Worm (Caenorhabditis elegans): ENCODE data around the gene K06H7.1.

Gene K06H7.1

DNA sequence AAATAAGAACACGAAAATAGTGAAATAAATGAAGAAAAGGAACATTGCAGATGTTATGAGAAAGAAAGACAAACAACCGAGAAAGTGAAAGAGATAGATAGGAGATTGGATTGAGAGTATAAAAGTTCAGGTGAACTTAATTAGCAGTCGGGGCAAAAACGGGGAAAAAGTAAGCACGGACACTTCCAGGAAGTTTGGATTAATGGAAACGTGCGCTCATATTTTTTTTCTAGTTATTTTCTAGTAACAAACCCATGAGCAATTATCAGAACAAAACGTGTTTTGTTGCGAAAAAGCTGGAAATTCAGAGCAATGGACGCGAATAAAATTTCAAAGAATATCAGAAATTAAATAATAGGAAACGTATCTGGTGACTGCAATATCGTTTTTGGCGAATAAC, 22.8 kb downstream of the K06H7.1 start:
- TF ChIP-seq nhr-12 (tag; optimal IDR thresholded peaks at IDR 0.05) (no peak), efl-1 (optimal IDR thresholded peaks at IDR 0.05) (no peak), efl-1 (GFP tag; optimal IDR thresholded peaks at IDR 0.05 in 1 of 2) (peak in 1 of 2 experiments; percentile 51), unc-86 (tag; optimal IDR thresholded peaks at IDR 0.05) (no peak), fkh-8 (tag; optimal IDR thresholded peaks at IDR 0.05) (peak; percentile 89), nhr-85 (tag) (no peak), ceh-82 (tag; optimal IDR thresholded peaks at IDR 0.05) (no peak), fkh-10 (GFP tag; optimal IDR thresholded peaks at IDR 0.05) (no peak), mep-1 (tag; optimal IDR thresholded peaks at IDR 0.05) (no peak), egl-13 (tag; optimal IDR thresholded peaks at IDR 0.05) (no peak), nhr-20 (tag; optimal IDR thresholded peaks at IDR 0.05) (peak; percentile 19), dpl-1 (GFP tag; optimal IDR thresholded peaks at IDR 0.05) (no peak), nhr-19 (GFP tag; conservative IDR thresholded peaks at IDR 0.05) (no peak), pqm-1 (tag; optimal IDR thresholded peaks at IDR 0.05) (no peak), lin-15B (tag; optimal IDR thresholded peaks at IDR 0.05) (no peak), nhr-77 (tag; optimal IDR thresholded peaks at IDR 0.05) (no peak), nhr-11 (tag; optimal IDR thresholded peaks at IDR 0.05) (no peak), hpl-2 (GFP tag; optimal IDR thresholded peaks at IDR 0.05) (no peak), swsn-7 (tag; optimal IDR thresholded peaks at IDR 0.05) (peak; percentile 2), ztf-4 (tag; optimal IDR thresholded peaks at IDR 0.05) (peak; percentile 23), nhr-28 (tag; optimal IDR thresholded peaks at IDR 0.05) (no peak), nhr-76 (tag; optimal IDR thresholded peaks at IDR 0.05) (no peak), fos-1 (tag; optimal IDR thresholded peaks at IDR 0.05) (no peak), ets-5 (GFP tag; IDR thresholded peaks at IDR 0.05) (no peak), tbx-2 (tag; optimal IDR thresholded peaks at IDR 0.05) (no peak), lir-3 (tag; optimal IDR thresholded peaks at IDR 0.05; ENCODE audit: poor library complexity) (no peak), nhr-71 (tag; optimal IDR thresholded peaks at IDR 0.05) (peak; percentile 81), tlp-1 (tag; optimal IDR thresholded peaks at IDR 0.05) (no peak), ceh-88 (GFP tag; IDR thresholded peaks at IDR 0.05) (no peak), C16A3.4 (tag; optimal IDR thresholded peaks at IDR 0.05) (no peak), F16B12.6 (tag; optimal IDR thresholded peaks at IDR 0.05) (no peak), elt-3 (tag; optimal IDR thresholded peaks at IDR 0.05) (no peak), fkh-4 (tag; optimal IDR thresholded peaks at IDR 0.05; ENCODE audit: borderline replicate concordance) (no peak), pax-3 (tag; optimal IDR thresholded peaks at IDR 0.05) (peak; percentile 26), alr-1 (tag; optimal IDR thresholded peaks at IDR 0.05; ENCODE audit: borderline replicate concordance) (no peak), skn-1 (tag; optimal IDR thresholded peaks at IDR 0.05) (no peak), lin-35 (GFP tag; optimal IDR thresholded peaks at IDR 0.05) (no peak), lin-14 (GFP tag; optimal IDR thresholded peaks at IDR 0.05) (peak; percentile 13), C34B4.2 (tag; optimal IDR thresholded peaks at IDR 0.05) (no peak), aly-2 (tag; optimal IDR thresholded peaks at IDR 0.05) (no peak), ceh-8 (GFP tag; optimal IDR thresholded peaks at IDR 0.05) (no peak), unc-98 (GFP tag; IDR thresholded peaks at IDR 0.05) (no peak), hlh-17 (GFP tag; optimal IDR thresholded peaks at IDR 0.05; ENCODE audit: borderline replicate concordance) (no peak), dsc-1 (tag; optimal IDR thresholded peaks at IDR 0.05) (peak; percentile 75), unc-62 (GFP tag; optimal IDR thresholded peaks at IDR 0.05) (no peak), mef-2 (tag; optimal IDR thresholded peaks at IDR 0.05) (no peak), hlh-4 (tag; optimal IDR thresholded peaks at IDR 0.05) (peak; percentile 21), lin-39 (tag; optimal IDR thresholded peaks at IDR 0.05) (no peak), nhr-47 (tag; optimal IDR thresholded peaks at IDR 0.05) (peak; percentile 66), ama-1 (optimal IDR thresholded peaks at IDR 0.05) (no peak), snu-23 (GFP tag; optimal IDR thresholded peaks at IDR 0.05) (no peak), nhr-84 (tag; optimal IDR thresholded peaks at IDR 0.05) (no peak), ceh-63 (GFP tag; optimal IDR thresholded peaks at IDR 0.05) (no peak), lin-13 (GFP tag; optimal IDR thresholded peaks at IDR 0.05) (no peak)

Measured in whole organism, L1 larva.